Fruit fly (Drosophila melanogaster) whole organism, embryonic: ENCODE data around the gene Ccn.

ENCODE experiments used
- Atf-2 ChIP-seq: fragments of 200-800 bp; sonication (Bioruptor generic); optimal IDR thresholded peaks from 2 replicates; lab custom pipeline; 2016; ENCODE audit warnings: missing biosample characterization, missing genetic modification characterization
- CG10274 ChIP-seq: fragments of 200-800 bp; sonication (Bioruptor generic); optimal IDR thresholded peaks from 3 replicates; lab custom pipeline; 2017; ENCODE audit warnings: missing biosample characterization, mild to moderate bottlenecking, missing genetic modification characterization
- CG10462 ChIP-seq: fragments of 200-800 bp; sonication (Bioruptor generic); optimal IDR thresholded peaks from 2 replicates; lab custom pipeline; 2016; ENCODE audit warnings: missing biosample characterization, missing genetic modification characterization
- CG10543 ChIP-seq: fragments of 200-800 bp; sonication (Bioruptor generic); optimal IDR thresholded peaks from 3 replicates; lab custom pipeline; 2017; ENCODE audit warnings: missing biosample characterization, mild to moderate bottlenecking, missing genetic modification characterization, moderate library complexity
- CG11696 ChIP-seq: fragments of 200-800 bp; sonication (Bioruptor generic); IDR thresholded peaks from 2 replicates; pipeline ENCODE4 v1.3.6; 2022; ENCODE audit warnings: missing biosample characterization, missing genetic modification characterization
- CG12236 ChIP-seq: fragments of 200-800 bp; sonication (Bioruptor generic); optimal IDR thresholded peaks from 2 replicates; lab custom pipeline; 2016; ENCODE audit warnings: missing biosample characterization, missing genetic modification characterization
- CG12744 ChIP-seq: fragments of 200-800 bp; sonication (Bioruptor generic); optimal IDR thresholded peaks from 2 replicates; lab custom pipeline; 2016; ENCODE audit warnings: missing biosample characterization, missing genetic modification characterization
- CG12769 ChIP-seq: fragments of 200-800 bp; sonication (Bioruptor generic); optimal IDR thresholded peaks from 2 replicates; lab custom pipeline; 2019; ENCODE audit warnings: missing biosample characterization, mild to moderate bottlenecking, missing genetic modification characterization, moderate library complexity
- CG12942 ChIP-seq: fragments of 200-800 bp; sonication (Bioruptor generic); optimal IDR thresholded peaks from 3 replicates; lab custom pipeline; 2016; ENCODE audit warnings: missing biosample characterization, missing genetic modification characterization
- CG15601 ChIP-seq: fragments of 200-800 bp; sonication (Bioruptor generic); optimal IDR thresholded peaks from 3 replicates; lab custom pipeline; 2019; ENCODE audit warnings: missing biosample characterization, mild to moderate bottlenecking, missing genetic modification characterization, moderate library complexity
- CG1647 ChIP-seq: fragments of 200-800 bp; sonication (Bioruptor generic); optimal IDR thresholded peaks from 3 replicates; lab custom pipeline; 2016; ENCODE audit warnings: missing biosample characterization, missing genetic modification characterization
- CG2875 ChIP-seq: fragments of 200-800 bp; sonication (Bioruptor generic); optimal IDR thresholded peaks from 2 replicates; lab custom pipeline; 2017; ENCODE audit warnings: missing biosample characterization, mild to moderate bottlenecking, missing genetic modification characterization, missing genetic modification reagents
- CG2889 ChIP-seq: fragments of 200-800 bp; sonication (Bioruptor generic); IDR thresholded peaks from 3 replicates; pipeline ENCODE4 v1.3.6; 2022; ENCODE audit warnings: missing biosample characterization, missing genetic modification characterization
- CG34422 ChIP-seq: fragments of 200-800 bp; sonication (Bioruptor generic); IDR thresholded peaks from 3 replicates; pipeline ENCODE4 v1.3.6; 2022; ENCODE audit warnings: missing biosample characterization, missing genetic modification characterization
- CG4282 ChIP-seq: fragments of 200-800 bp; sonication (Bioruptor generic); optimal IDR thresholded peaks from 2 replicates; lab custom pipeline; 2016; ENCODE audit warnings: missing biosample characterization, missing genetic modification characterization
- CG4328 ChIP-seq: fragments of 200-800 bp; sonication (Bioruptor generic); optimal IDR thresholded peaks from 3 replicates; lab custom pipeline; 2017; ENCODE audit warnings: missing biosample characterization, missing genetic modification reagents, missing genetic modification characterization
- CG43689 ChIP-seq: fragments of 200-800 bp; sonication (Bioruptor generic); IDR thresholded peaks from 2 replicates; pipeline ENCODE4 v1.3.6; 2022; ENCODE audit warnings: missing biosample characterization, missing genetic modification characterization
- CG4854 ChIP-seq: fragments of 200-800 bp; sonication (Bioruptor generic); optimal IDR thresholded peaks from 2 replicates; lab custom pipeline; 2016; ENCODE audit warnings: missing biosample characterization, missing genetic modification characterization, inconsistent platforms
- CG5245 ChIP-seq: fragments of 200-800 bp; sonication (Bioruptor generic); optimal IDR thresholded peaks from 3 replicates; lab custom pipeline; 2016; ENCODE audit warnings: missing biosample characterization, missing genetic modification characterization
- CG7372 ChIP-seq: fragments of 200-800 bp; sonication (Bioruptor generic); IDR thresholded peaks from 2 replicates; pipeline ENCODE4 v1.3.6; 2022; ENCODE audit warnings: missing biosample characterization, missing genetic modification characterization
- CG7987 ChIP-seq: fragments of 200-800 bp; sonication (Bioruptor generic); optimal IDR thresholded peaks from 2 replicates; lab custom pipeline; 2018; ENCODE audit warnings: missing biosample characterization, mild to moderate bottlenecking, missing genetic modification characterization, moderate library complexity
- CG8290 ChIP-seq, 3 experiments: fragments of 200-800 bp; sonication (Bioruptor generic); optimal IDR thresholded peaks; 2 replicates each; lab custom pipeline; 2016 to 2019; ENCODE audit warnings: missing biosample characterization in 3 of 3, missing genetic modification characterization in 3 of 3, mild to moderate bottlenecking in 2 of 3, moderate library complexity in 1 of 3
- CG8478 ChIP-seq: fragments of >200 bp; optimal IDR thresholded peaks from 2 replicates; lab custom pipeline; 2018
- CG8924 ChIP-seq: fragments of 200-800 bp; optimal IDR thresholded peaks from 3 replicates; lab custom pipeline; 2019; ENCODE audit warnings: missing biosample characterization, mild to moderate bottlenecking, missing genetic modification characterization, moderate library complexity
- Fer1 ChIP-seq: fragments of 200-800 bp; sonication (Bioruptor generic); optimal IDR thresholded peaks from 2 replicates; lab custom pipeline; 2017; ENCODE audit warnings: missing biosample characterization, mild to moderate bottlenecking, missing genetic modification characterization
- H15 ChIP-seq: fragments of 200-800 bp; sonication (Bioruptor generic); IDR thresholded peaks from 3 replicates; pipeline ENCODE4 v1.3.6; 2022; ENCODE audit warnings: missing biosample characterization, missing genetic modification characterization
- Mad ChIP-seq: fragments of 200-800 bp; sonication (Bioruptor generic); optimal IDR thresholded peaks from 2 replicates; lab custom pipeline; 2016; ENCODE audit warnings: missing biosample characterization, missing genetic modification characterization
- Myb ChIP-seq: fragments of 200-800 bp; sonication (Bioruptor generic); optimal IDR thresholded peaks from 2 replicates; lab custom pipeline; 2016; ENCODE audit warnings: missing biosample characterization, missing genetic modification characterization
- NK7.1 ChIP-seq: fragments of 200-800 bp; sonication (Bioruptor generic); optimal IDR thresholded peaks from 3 replicates; lab custom pipeline; 2016; ENCODE audit warnings: missing biosample characterization, missing genetic modification characterization
- Nf-YA ChIP-seq: fragments of 200-800 bp; sonication (Bioruptor generic); IDR thresholded peaks from 2 replicates; pipeline ENCODE4 v1.3.6; 2022; ENCODE audit warnings: missing biosample characterization, missing genetic modification characterization
- Side ChIP-seq: fragments of 200-800 bp; sonication (Bioruptor generic); optimal IDR thresholded peaks from 2 replicates; lab custom pipeline; 2016; ENCODE audit warnings: missing biosample characterization, missing genetic modification characterization
- Sin3A ChIP-seq: fragments of >200 bp; optimal IDR thresholded peaks from 2 replicates; lab custom pipeline; 2018
- Sry-β ChIP-seq: fragments of 200-800 bp; sonication (Bioruptor generic); optimal IDR thresholded peaks from 2 replicates; lab custom pipeline; 2018; ENCODE audit warnings: missing biosample characterization, mild to moderate bottlenecking, missing genetic modification characterization, moderate library complexity
- Xrp1 ChIP-seq: fragments of 200-800 bp; sonication (Bioruptor generic); IDR thresholded peaks from 2 replicates; pipeline ENCODE4 v1.3.6; 2022; ENCODE audit warnings: missing biosample characterization, missing genetic modification characterization
- btn ChIP-seq: fragments of 200-800 bp; sonication (Bioruptor generic); optimal IDR thresholded peaks from 2 replicates; lab custom pipeline; 2016; ENCODE audit warnings: missing biosample characterization, missing genetic modification characterization
- cato ChIP-seq: fragments of 200-800 bp; sonication (Bioruptor generic); optimal IDR thresholded peaks from 2 replicates; lab custom pipeline; 2016; ENCODE audit warnings: missing biosample characterization, missing genetic modification characterization, borderline replicate concordance
- chm ChIP-seq: fragments of 200-800 bp; sonication (Bioruptor generic); IDR thresholded peaks from 2 replicates; pipeline ENCODE4 v1.3.6; 2022; ENCODE audit warnings: missing biosample characterization, missing genetic modification characterization
- chn ChIP-seq: fragments of 200-800 bp; sonication (Bioruptor generic); optimal IDR thresholded peaks from 2 replicates; lab custom pipeline; 2016; ENCODE audit warnings: missing biosample characterization, missing genetic modification characterization
- croc ChIP-seq: fragments of 200-800 bp; sonication (Bioruptor generic); conservative IDR thresholded peaks from 3 replicates; pipeline ENCODE4 v1.3.6; 2022; ENCODE audit warnings: missing biosample characterization, missing genetic modification characterization
- fd64A ChIP-seq: fragments of 200-800 bp; sonication (Bioruptor generic); optimal IDR thresholded peaks from 3 replicates; lab custom pipeline; 2018; ENCODE audit warnings: missing biosample characterization, mild to moderate bottlenecking, missing genetic modification characterization
- hbn ChIP-seq: fragments of 200-800 bp; sonication (Bioruptor generic); IDR thresholded peaks from 2 replicates; pipeline ENCODE4 v1.3.6; 2022; ENCODE audit warnings: missing biosample characterization, missing genetic modification characterization; ENCODE audit not compliant: partially characterized antibody
- insv ChIP-seq, 2 experiments: fragments of 200-800 bp; sonication (Bioruptor generic); optimal IDR thresholded peaks; 3 replicates each; lab custom pipeline; 2016 to 2018; ENCODE audit warnings: missing biosample characterization in 2 of 2, missing genetic modification characterization in 2 of 2
- inv ChIP-seq: fragments of 200-800 bp; sonication (Bioruptor generic); IDR thresholded peaks from 2 replicates; pipeline ENCODE4 v1.3.6; 2022; ENCODE audit warnings: missing biosample characterization, missing genetic modification characterization; ENCODE audit not compliant: partially characterized antibody
- otp ChIP-seq: fragments of 200-800 bp; sonication (Bioruptor generic); IDR thresholded peaks from 3 replicates; pipeline ENCODE4, ENCODE4 v1.3.6; 2022; ENCODE audit warnings: missing biosample characterization, missing genetic modification characterization
- ro ChIP-seq: fragments of 200-800 bp; sonication (Bioruptor generic); IDR thresholded peaks from 2 replicates; pipeline ENCODE4 v1.3.6; 2022; ENCODE audit warnings: missing biosample characterization, missing genetic modification characterization
- schlank ChIP-seq: fragments of 200-800 bp; sonication (Bioruptor generic); optimal IDR thresholded peaks from 2 replicates; lab custom pipeline; 2018; ENCODE audit warnings: missing biosample characterization, mild to moderate bottlenecking, missing genetic modification characterization
- sd ChIP-seq: fragments of 200-800 bp; sonication (Bioruptor generic); optimal IDR thresholded peaks from 3 replicates; lab custom pipeline; 2018; ENCODE audit warnings: missing biosample characterization, mild to moderate bottlenecking, missing genetic modification characterization, moderate library complexity
- sens ChIP-seq: fragments of 200-800 bp; sonication (Bioruptor generic); peaks from one replicate; lab custom pipeline; 2016; ENCODE audit warnings: missing biosample characterization, missing genetic modification characterization
- tap ChIP-seq: fragments of 200-800 bp; optimal IDR thresholded peaks from 3 replicates; lab custom pipeline; 2019; ENCODE audit warnings: missing biosample characterization, mild to moderate bottlenecking, missing genetic modification characterization, moderate library complexity
- unpg ChIP-seq: fragments of 200-800 bp; sonication (Bioruptor generic); optimal IDR thresholded peaks from 3 replicates; lab custom pipeline; 2018; ENCODE audit warnings: missing biosample characterization, mild to moderate bottlenecking, missing genetic modification characterization, moderate library complexity
- yki ChIP-seq: fragments of >200 bp; optimal IDR thresholded peaks from 3 replicates; lab custom pipeline; 2018

Ccn gene

DNA sequence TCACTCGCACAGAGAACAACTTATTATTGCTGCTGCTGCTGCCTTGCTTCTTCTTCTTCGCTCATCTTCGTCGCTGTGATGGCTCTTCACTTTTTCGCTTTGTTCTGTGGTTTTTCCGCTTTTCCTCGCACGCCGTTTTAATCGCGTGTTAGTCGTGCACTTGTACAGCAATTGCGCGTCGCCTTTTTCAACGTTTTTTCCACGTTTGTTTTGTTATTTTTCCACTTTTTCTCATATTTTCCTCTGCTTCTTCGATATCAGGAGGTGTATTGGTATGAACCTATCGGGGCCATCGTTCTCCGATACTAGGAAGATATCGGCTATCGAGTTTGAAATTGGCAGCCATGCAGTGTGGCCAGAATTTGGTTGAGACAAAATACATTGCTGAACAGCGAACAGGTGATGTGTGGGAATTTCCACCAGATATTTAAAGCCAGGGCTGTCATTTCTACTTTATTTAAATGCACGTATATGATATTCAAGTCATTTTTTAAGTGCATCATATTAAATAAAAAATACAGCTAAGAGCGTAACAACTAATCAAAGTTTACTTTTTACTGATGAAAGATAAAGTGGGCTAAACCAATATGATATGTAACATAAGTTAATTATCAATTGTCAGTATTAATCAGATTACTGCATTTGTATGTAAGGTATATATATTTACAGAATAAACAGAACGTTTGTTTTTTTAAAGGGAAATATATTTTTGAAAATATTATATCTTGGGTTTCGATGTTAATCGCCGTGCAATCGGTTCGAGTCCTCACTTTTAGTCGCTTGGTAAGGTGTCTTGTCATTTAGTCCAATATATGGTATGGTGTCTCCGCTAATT is 20.7 kb upstream of the Ccn start, which contains the start of gene Crtc (continued):
- TF ChIP-seq sd (tag; lab: Kevin White, UChicago) (peak; percentile 61), CG7372 (GFP tag; lab: Robert Waterston, UW) (no peak), Mad (GFP tag; lab: Kevin White, UChicago) (no peak), Atf-2 (GFP tag; lab: Kevin White, UChicago) (no peak), croc (GFP tag; lab: Robert Waterston, UW) (no peak), CG12942 (GFP tag; lab: Kevin White, UChicago) (no peak), CG8478 (lab: Kevin White, UChicago) (no peak), cato (GFP tag; lab: Kevin White, UChicago) (no peak), CG2875 (GFP tag; lab: Kevin White, UChicago) (no peak), Side (GFP tag; lab: Kevin White, UChicago) (no peak), fd64A (GFP tag; lab: Kevin White, UChicago) (no peak), CG10462 (no peak), CG11696 (GFP tag; lab: Robert Waterston, UW) (no peak), inv (GFP tag; lab: Robert Waterston, UW) (peak; percentile 52), Nf-YA (GFP tag; lab: Robert Waterston, UW) (no peak), CG4282 (GFP tag; lab: Kevin White, UChicago) (no peak), NK7.1 (GFP tag; lab: Kevin White, UChicago) (no peak), insv (GFP tag; optimal IDR thresholded peaks at IDR 0.05; lab: Kevin White, UChicago) (no peak), schlank (tag; lab: Kevin White, UChicago) (no peak), yki (lab: Kevin White, UChicago) (no peak), H15 (GFP tag; lab: Robert Waterston, UW) (no peak), CG12744 (GFP tag; lab: Kevin White, UChicago) (peak; percentile 18), Xrp1 (peak; percentile 41; the same call in 1 of the 2 replicates), ro (no peak), unpg (no peak), Fer1 (GFP tag; lab: Kevin White, UChicago) (peak; percentile 8), CG10543 (no peak), CG8924 (tag; lab: Kevin White, UChicago) (peak; percentile 17), CG5245 (GFP tag; lab: Kevin White, UChicago) (no peak), CG2889 (GFP tag; lab: Robert Waterston, UW) (no peak), CG43689 (GFP tag; lab: Robert Waterston, UW) (no peak), CG4854 (GFP tag; lab: Kevin White, UChicago) (no peak), CG8290 (GFP tag; optimal IDR thresholded peaks at IDR 0.05; lab: Kevin White, UChicago) (no peak), CG8290 (tag; optimal IDR thresholded peaks at IDR 0.05; lab: Kevin White, UChicago) (no peak), Sry-β (GFP tag; lab: Kevin White, UChicago) (peak; percentile 13), Myb (GFP tag; lab: Kevin White, UChicago) (peak; percentile 80), btn (GFP tag; lab: Kevin White, UChicago) (no peak), sens (GFP tag; lab: Kevin White, UChicago) (peak; percentile 79), CG15601 (tag; lab: Kevin White, UChicago) (no peak), CG1647 (GFP tag; lab: Kevin White, UChicago) (no peak), CG7987 (GFP tag; lab: Kevin White, UChicago) (peak; percentile 60), otp (GFP tag; lab: Robert Waterston, UW) (no peak), chn (no peak), CG34422 (GFP tag; lab: Robert Waterston, UW) (peak; percentile 53; the same call in 1 of the 3 replicates), tap (no peak), CG12769 (tag; lab: Kevin White, UChicago) (no peak), CG10274 (GFP tag; lab: Kevin White, UChicago) (no peak), chm (GFP tag; lab: Robert Waterston, UW) (no peak), CG12236 (GFP tag; lab: Kevin White, UChicago) (no peak), Sin3A (lab: Kevin White, UChicago) (peak; percentile 68), hbn (GFP tag; lab: Robert Waterston, UW) (peak; percentile 58), CG4328 (GFP tag; lab: Kevin White, UChicago) (no peak)
